Worm (Caenorhabditis elegans): ENCODE measurements around the gene F56A11.6.

F56A11.6 gene

ce11 chrIV:603543-603942, 21.5 kb upstream of the F56A11.6 start, which contains the start of gene prmt-4:
Gene prmt-4, minus strand, starts transcription at chrIV:603643.
- no peak for TF ChIP-seq ces-1 (GFP tag; optimal IDR thresholded peaks at IDR 0.05)
- TF ChIP-seq efl-1 (optimal IDR thresholded peaks at IDR 0.05) = no peak
- peak in 1 of 2 experiments; percentile 9 for TF ChIP-seq efl-1 (GFP tag; optimal IDR thresholded peaks at IDR 0.05 in 1 of 2)

- TF ChIP-seq vab-15 (tag; optimal IDR thresholded peaks at IDR 0.05) = no peak
Observed at ce11 chrIV:601595-601994, 19.6 kb upstream of the F56A11.6 start, which contains the start of gene srt-59. Gene srt-59, minus strand, starts transcription at chrIV:601695.

- TF ChIP-seq skn-1 (tag; optimal IDR thresholded peaks at IDR 0.05) = no peak
- TF ChIP-seq snpc-4 (tag; optimal IDR thresholded peaks at IDR 0.05) = no peak
- no peak for TF ChIP-seq vab-15 (tag; optimal IDR thresholded peaks at IDR 0.05)
- TF ChIP-seq rnt-1 (tag; optimal IDR thresholded peaks at IDR 0.05) = no peak
- no peak for TF ChIP-seq sup-37 (GFP tag; optimal IDR thresholded peaks at IDR 0.05)
Observed at ce11 chrIV:596292-596952, 14.4 kb upstream of the F56A11.6 start, which contains the start of the genes C18H7.7 and C18H7.11. Gene C18H7.7, minus strand, starts transcription at chrIV:596392. Gene C18H7.11, plus strand, starts transcription at chrIV:596902.

- no peak for TF ChIP-seq ceh-82 (tag; optimal IDR thresholded peaks at IDR 0.05)
- TF ChIP-seq nhr-47 (tag; optimal IDR thresholded peaks at IDR 0.05) = no peak
- no peak for TF ChIP-seq unc-98 (GFP tag; IDR thresholded peaks at IDR 0.05)
- TF ChIP-seq mdl-1 (tag; optimal IDR thresholded peaks at IDR 0.05) = no peak
- TF ChIP-seq efl-1 (optimal IDR thresholded peaks at IDR 0.05) = no peak
- TF ChIP-seq efl-1 (GFP tag; optimal IDR thresholded peaks at IDR 0.05 in 1 of 2) = no peak
- no peak for TF ChIP-seq ets-5 (GFP tag; IDR thresholded peaks at IDR 0.05)
- TF ChIP-seq nhr-71 (tag; optimal IDR thresholded peaks at IDR 0.05) = no peak
- TF ChIP-seq pax-3 (tag; optimal IDR thresholded peaks at IDR 0.05) = no peak
- TF ChIP-seq elt-3 (tag; optimal IDR thresholded peaks at IDR 0.05) = no peak
- TF ChIP-seq fkh-8 (tag; optimal IDR thresholded peaks at IDR 0.05) = no peak
- no peak for TF ChIP-seq pqm-1 (tag; optimal IDR thresholded peaks at IDR 0.05)
- TF ChIP-seq aly-2 (tag; optimal IDR thresholded peaks at IDR 0.05) = no peak
- no peak for TF ChIP-seq mab-9 (GFP tag; IDR thresholded peaks at IDR 0.05)
- TF ChIP-seq zag-1 (tag; optimal IDR thresholded peaks at IDR 0.05) = no peak
- no peak for TF ChIP-seq nhr-84 (tag; optimal IDR thresholded peaks at IDR 0.05)
- TF ChIP-seq alr-1 (tag; optimal IDR thresholded peaks at IDR 0.05; ENCODE audit: borderline replicate concordance) = no peak
- no peak for TF ChIP-seq fos-1 (tag; optimal IDR thresholded peaks at IDR 0.05)
Observed at ce11 chrIV:594840-595239, 12.8 kb upstream of the F56A11.6 start.

- TF ChIP-seq blmp-1 (tag; optimal IDR thresholded peaks at IDR 0.05) = no peak
- no peak for TF ChIP-seq pax-3 (tag; optimal IDR thresholded peaks at IDR 0.05)
- no peak for TF ChIP-seq nhr-77 (tag; optimal IDR thresholded peaks at IDR 0.05)
- TF ChIP-seq mdl-1 (tag; optimal IDR thresholded peaks at IDR 0.05) = no peak
- no peak for TF ChIP-seq lin-39 (tag; optimal IDR thresholded peaks at IDR 0.05)
- TF ChIP-seq efl-1 (optimal IDR thresholded peaks at IDR 0.05) = no peak
- no peak for TF ChIP-seq efl-1 (GFP tag; optimal IDR thresholded peaks at IDR 0.05 in 1 of 2)
- no peak for TF ChIP-seq skn-1 (tag; optimal IDR thresholded peaks at IDR 0.05)
- TF ChIP-seq snu-23 (GFP tag; optimal IDR thresholded peaks at IDR 0.05) = no peak
- no peak for TF ChIP-seq ceh-82 (tag; optimal IDR thresholded peaks at IDR 0.05)
- TF ChIP-seq jun-1 (tag; optimal IDR thresholded peaks at IDR 0.05) = no peak
- TF ChIP-seq lin-13 (GFP tag; optimal IDR thresholded peaks at IDR 0.05) = no peak
- no peak for TF ChIP-seq nhr-47 (tag; optimal IDR thresholded peaks at IDR 0.05)
- no peak for TF ChIP-seq ceh-88 (GFP tag; IDR thresholded peaks at IDR 0.05)
- TF ChIP-seq aha-1 (tag; optimal IDR thresholded peaks at IDR 0.05) = no peak
- no peak for TF ChIP-seq unc-130 (tag; optimal IDR thresholded peaks at IDR 0.05)
- no peak for TF ChIP-seq nhr-85 (tag)
- TF ChIP-seq grh-1 (GFP tag; IDR thresholded peaks at IDR 0.05) = no peak
- no peak for TF ChIP-seq tbx-2 (tag; optimal IDR thresholded peaks at IDR 0.05)
- TF ChIP-seq ces-1 (GFP tag; optimal IDR thresholded peaks at IDR 0.05) = no peak
- no peak for TF ChIP-seq nhr-12 (tag; optimal IDR thresholded peaks at IDR 0.05)
Observed at ce11 chrIV:593029-593428, 11.0 kb upstream of the F56A11.6 start, which contains the start of gene C18H7.4. Gene C18H7.4, plus strand, starts transcription at chrIV:593329.
